Fruit fly (Drosophila melanogaster) whole organism, embryonic: ENCODE data around the gene Vha68-1.
A peak's percentile ranks its signal among the peaks of the same experiment; 100 is the strongest.

Experiments used
- Aef1 ChIP-seq: fragments of 200-800 bp; sonication (Bioruptor generic); IDR thresholded peaks from 3 replicates; pipeline ENCODE4 v1.3.6; 2022; ENCODE audit warnings: missing biosample characterization, missing genetic modification characterization
- Atf-2 ChIP-seq: fragments of 200-800 bp; sonication (Bioruptor generic); optimal IDR thresholded peaks from 2 replicates; lab custom pipeline; 2016; ENCODE audit warnings: missing biosample characterization, missing genetic modification characterization
- Atf6 ChIP-seq: fragments of 200-800 bp; sonication (Bioruptor generic); IDR thresholded peaks from 2 replicates; pipeline ENCODE4 v1.3.6; 2022; ENCODE audit warnings: missing biosample characterization, missing genetic modification characterization
- CG11247 ChIP-seq: fragments of 200-800 bp; sonication (Bioruptor generic); IDR thresholded peaks from 2 replicates; pipeline ENCODE4 v1.3.6; 2022; ENCODE audit warnings: missing biosample characterization, missing genetic modification characterization
- CG11456 ChIP-seq: fragments of 200-800 bp; sonication (Bioruptor generic); IDR thresholded peaks from 3 replicates; pipeline ENCODE4 v1.3.6; 2022; ENCODE audit warnings: missing biosample characterization, missing genetic modification characterization
- CG11560 ChIP-seq: fragments of 200-800 bp; sonication (Bioruptor generic); IDR thresholded peaks from 3 replicates; pipeline ENCODE4 v1.3.6; 2022; ENCODE audit warnings: missing biosample characterization, missing genetic modification characterization
- CG12942 ChIP-seq: fragments of 200-800 bp; sonication (Bioruptor generic); optimal IDR thresholded peaks from 3 replicates; lab custom pipeline; 2016; ENCODE audit warnings: missing biosample characterization, missing genetic modification characterization
- CG13296 ChIP-seq: fragments of 200-800 bp; sonication (Bioruptor generic); optimal IDR thresholded peaks from 3 replicates; lab custom pipeline; 2018; ENCODE audit warnings: missing biosample characterization, mild to moderate bottlenecking, missing genetic modification characterization
- CG14441 ChIP-seq: fragments of 200-800 bp; sonication (Bioruptor generic); IDR thresholded peaks from 2 replicates; pipeline ENCODE4 v1.3.6; 2022; ENCODE audit warnings: missing biosample characterization, missing genetic modification characterization
- CG15601 ChIP-seq: fragments of 200-800 bp; sonication (Bioruptor generic); optimal IDR thresholded peaks from 3 replicates; lab custom pipeline; 2019; ENCODE audit warnings: missing biosample characterization, mild to moderate bottlenecking, missing genetic modification characterization, moderate library complexity
- CG18011 ChIP-seq: fragments of 200-800 bp; sonication (Bioruptor generic); optimal IDR thresholded peaks from 2 replicates; lab custom pipeline; 2017; ENCODE audit warnings: missing biosample characterization, missing genetic modification characterization, mild to moderate bottlenecking, moderate library complexity, missing genotype
- CG2202 ChIP-seq: fragments of 200-800 bp; sonication (Bioruptor generic); optimal IDR thresholded peaks from 2 replicates; lab custom pipeline; 2018; ENCODE audit warnings: missing biosample characterization, mild to moderate bottlenecking, missing genetic modification characterization
- CG3163 ChIP-seq: fragments of 200-800 bp; sonication (Bioruptor generic); optimal IDR thresholded peaks from 3 replicates; lab custom pipeline; 2016; ENCODE audit warnings: missing biosample characterization, missing genetic modification characterization
- CG4707 ChIP-seq: fragments of 200-800 bp; sonication (Bioruptor generic); optimal IDR thresholded peaks from 2 replicates; lab custom pipeline; 2018; ENCODE audit warnings: missing biosample characterization, mild to moderate bottlenecking, missing genetic modification characterization, moderate library complexity
- CG6254 ChIP-seq: fragments of 200-800 bp; sonication (Bioruptor generic); optimal IDR thresholded peaks from 3 replicates; lab custom pipeline; 2017; ENCODE audit warnings: mild to moderate bottlenecking, missing biosample characterization, missing genetic modification reagents, missing genetic modification characterization
- D19A ChIP-seq: fragments of 200-800 bp; optimal IDR thresholded peaks from 3 replicates; lab custom pipeline; 2019; ENCODE audit warnings: missing biosample characterization, mild to moderate bottlenecking, missing genetic modification characterization, moderate library complexity
- Deaf1 ChIP-seq: fragments of 200-800 bp; optimal IDR thresholded peaks from 3 replicates; lab custom pipeline; 2019; ENCODE audit warnings: missing biosample characterization, mild to moderate bottlenecking, missing genetic modification characterization, moderate library complexity
- Doc2 ChIP-seq: fragments of 200-800 bp; sonication (Bioruptor generic); IDR thresholded peaks from 2 replicates; pipeline ENCODE4 v1.3.6; 2022; ENCODE audit warnings: missing biosample characterization, missing genetic modification characterization
- Drgx ChIP-seq: fragments of 200-800 bp; sonication (Bioruptor generic); IDR thresholded peaks from 2 replicates; pipeline ENCODE4 v1.3.6; 2022; ENCODE audit warnings: missing biosample characterization, missing genetic modification characterization
- E2f1 ChIP-seq: fragments of 200-800 bp; sonication (Bioruptor generic); IDR thresholded peaks from 2 replicates; pipeline ENCODE4 v1.3.6; 2022; ENCODE audit warnings: missing biosample characterization, missing genetic modification characterization
- ERR ChIP-seq: fragments of 200-800 bp; sonication (Bioruptor generic); optimal IDR thresholded peaks from 2 replicates; lab custom pipeline; 2016; ENCODE audit warnings: missing biosample characterization, missing genetic modification characterization
- Hand ChIP-seq: fragments of 200-800 bp; sonication (Bioruptor generic); optimal IDR thresholded peaks from 2 replicates; lab custom pipeline; 2017; ENCODE audit warnings: mild to moderate bottlenecking, missing biosample characterization, missing genetic modification reagents, missing genetic modification characterization
- Hmx ChIP-seq: fragments of 200-800 bp; sonication (Bioruptor generic); optimal IDR thresholded peaks from 2 replicates; lab custom pipeline; 2016; ENCODE audit warnings: missing biosample characterization, missing genetic modification characterization
- MBD-R2 ChIP-seq: fragments of 200-800 bp; sonication (Bioruptor generic); IDR thresholded peaks from 2 replicates; pipeline ENCODE4 v1.3.6; 2022; ENCODE audit warnings: missing biosample characterization, missing genetic modification characterization
- Trl ChIP-seq, 3 experiments: fragments of >200 bp in 2 of 3; fragments of 200-800 bp in 1 of 3; sonication (Bioruptor generic) in 1 of 3; optimal IDR thresholded peaks; 2 replicates in 1 of 3; 3 replicates in 2 of 3; lab custom pipeline; 2016 to 2017; ENCODE audit warnings: missing biosample characterization in 1 of 3, missing genetic modification characterization in 1 of 3
- chinmo ChIP-seq: fragments of 200-800 bp; sonication (Bioruptor generic); IDR thresholded peaks from 4 replicates; pipeline ENCODE4 v1.3.6; 2022; ENCODE audit warnings: missing biosample characterization, missing genetic modification characterization; ENCODE audit not compliant: partially characterized antibody
- crol ChIP-seq: fragments of 200-800 bp; sonication (Bioruptor generic); IDR thresholded peaks from 2 replicates; pipeline ENCODE4 v1.3.6; 2022; ENCODE audit warnings: missing biosample characterization, missing genetic modification characterization
- dm ChIP-seq: fragments of 200-800 bp; sonication (Bioruptor generic); optimal IDR thresholded peaks from 3 replicates; lab custom pipeline; 2016; ENCODE audit warnings: missing biosample characterization, missing genetic modification characterization
- eve ChIP-seq, 2 experiments: fragments of >200 bp; optimal IDR thresholded peaks; 2 replicates each; lab custom pipeline; 2017; ENCODE audit warnings: missing biosample characterization in 2 of 2, missing genetic modification characterization in 2 of 2
- fd96Cb ChIP-seq: fragments of 200-800 bp; sonication (Bioruptor generic); optimal IDR thresholded peaks from 2 replicates; lab custom pipeline; 2018; ENCODE audit warnings: missing biosample characterization, mild to moderate bottlenecking, missing genetic modification characterization, moderate library complexity
- gsb-n ChIP-seq: fragments of 200-800 bp; sonication (Bioruptor generic); optimal IDR thresholded peaks from 3 replicates; lab custom pipeline; 2018; ENCODE audit warnings: missing biosample characterization, mild to moderate bottlenecking, missing genetic modification characterization
- inv ChIP-seq: fragments of 200-800 bp; sonication (Bioruptor generic); IDR thresholded peaks from 2 replicates; pipeline ENCODE4 v1.3.6; 2022; ENCODE audit warnings: missing biosample characterization, missing genetic modification characterization; ENCODE audit not compliant: partially characterized antibody
- lbe ChIP-seq: fragments of 200-800 bp; sonication (Bioruptor generic); optimal IDR thresholded peaks from 2 replicates; lab custom pipeline; 2016; ENCODE audit warnings: missing biosample characterization, mild to moderate bottlenecking, missing genetic modification characterization
- nerfin-2 ChIP-seq: fragments of 200-800 bp; sonication (Bioruptor generic); IDR thresholded peaks from 2 replicates; pipeline ENCODE4 v1.3.6; 2022; ENCODE audit warnings: missing biosample characterization, missing genetic modification characterization; ENCODE audit not compliant: partially characterized antibody
- nom ChIP-seq: fragments of 200-800 bp; sonication (Bioruptor generic); optimal IDR thresholded peaks from 2 replicates; lab custom pipeline; 2017; ENCODE audit warnings: missing biosample characterization, missing genetic modification characterization, mild to moderate bottlenecking, moderate library complexity, missing genetic modification reagents
- seq ChIP-seq: fragments of 200-800 bp; sonication (Bioruptor generic); IDR thresholded peaks from 2 replicates; pipeline ENCODE4 v1.3.6; 2022; ENCODE audit warnings: missing biosample characterization, missing genetic modification characterization
- slbo ChIP-seq: fragments of 200-800 bp; sonication (Bioruptor generic); IDR thresholded peaks from 2 replicates; pipeline ENCODE4 v1.3.6; 2022; ENCODE audit warnings: missing biosample characterization, missing genetic modification characterization
- sob ChIP-seq: fragments of 200-800 bp; sonication (Bioruptor generic); IDR thresholded peaks from 2 replicates; pipeline ENCODE4 v1.3.6; 2022; ENCODE audit warnings: missing biosample characterization, missing genetic modification characterization
- trem ChIP-seq: fragments of 200-800 bp; optimal IDR thresholded peaks from 3 replicates; lab custom pipeline; 2019; ENCODE audit warnings: missing biosample characterization, mild to moderate bottlenecking, missing genetic modification characterization, moderate library complexity
- unpg ChIP-seq: fragments of 200-800 bp; sonication (Bioruptor generic); optimal IDR thresholded peaks from 3 replicates; lab custom pipeline; 2018; ENCODE audit warnings: missing biosample characterization, mild to moderate bottlenecking, missing genetic modification characterization, moderate library complexity

The Vha68-1 gene

dm6 chr2L:13044135-13044534 is 40.2 kb upstream of the Vha68-1 start (continued):
- TF ChIP-seq Aef1 (GFP tag; lab: Robert Waterston, UW): no peak
- no peak for TF ChIP-seq CG6254 (GFP tag; lab: Kevin White, UChicago)
- no peak for TF ChIP-seq MBD-R2 (GFP tag; lab: Robert Waterston, UW)
- TF ChIP-seq CG15601 (tag; lab: Kevin White, UChicago): no peak
- TF ChIP-seq CG14441 (GFP tag; lab: Robert Waterston, UW): 0 out of 2 replicates have a peak, but pooled peaks have one; percentile 16
- no peak for TF ChIP-seq gsb-n (tag; lab: Kevin White, UChicago)
- no peak for TF ChIP-seq unpg
- peak; percentile 40; the same call in 1 of the 2 replicates for TF ChIP-seq crol
- no peak for TF ChIP-seq E2f1 (GFP tag; lab: Robert Waterston, UW)
- TF ChIP-seq Hmx (GFP tag; lab: Kevin White, UChicago): no peak
- TF ChIP-seq Atf-2 (GFP tag; lab: Kevin White, UChicago): no peak
- TF ChIP-seq ERR (GFP tag; lab: Kevin White, UChicago): no peak
- no peak for TF ChIP-seq lbe (GFP tag; lab: Kevin White, UChicago)
- TF ChIP-seq Atf6: no peak
- no peak for TF ChIP-seq trem (tag; lab: Kevin White, UChicago)
- no peak for TF ChIP-seq seq (GFP tag; lab: Robert Waterston, UW)
- TF ChIP-seq dm (GFP tag; lab: Kevin White, UChicago): no peak
- TF ChIP-seq CG4707 (GFP tag; lab: Kevin White, UChicago): no peak
- TF ChIP-seq chinmo (GFP tag; lab: Robert Waterston, UW): peak; percentile 81; the same call in 2 of the 4 replicates
- TF ChIP-seq D19A (tag; lab: Kevin White, UChicago): no peak
- 0 out of 2 replicates have a peak, but pooled peaks have one; percentile 31 for TF ChIP-seq inv (GFP tag; lab: Robert Waterston, UW)
- TF ChIP-seq nerfin-2: no peak
- no peak for TF ChIP-seq CG12942
- TF ChIP-seq CG11247 (GFP tag; lab: Robert Waterston, UW): no peak
- no peak for TF ChIP-seq fd96Cb (tag; lab: Kevin White, UChicago)
- TF ChIP-seq CG11456: 0 out of 3 replicates have a peak, but pooled peaks have one; percentile 21
- no peak for TF ChIP-seq eve (GFP tag; optimal IDR thresholded peaks at IDR 0.05; lab: Kevin White, UChicago)

- no peak for TF ChIP-seq CG2202
- TF ChIP-seq Doc2 (GFP tag; lab: Robert Waterston, UW): no peak
- TF ChIP-seq CG13296 (GFP tag; lab: Kevin White, UChicago): no peak
- TF ChIP-seq slbo: no peak
- TF ChIP-seq Hand: no peak
- TF ChIP-seq, all 482 proteins: peak for 0
These were observed 38.5 kb upstream of the Vha68-1 start for dm6 chr2L:13042405-13042804.

DNA sequence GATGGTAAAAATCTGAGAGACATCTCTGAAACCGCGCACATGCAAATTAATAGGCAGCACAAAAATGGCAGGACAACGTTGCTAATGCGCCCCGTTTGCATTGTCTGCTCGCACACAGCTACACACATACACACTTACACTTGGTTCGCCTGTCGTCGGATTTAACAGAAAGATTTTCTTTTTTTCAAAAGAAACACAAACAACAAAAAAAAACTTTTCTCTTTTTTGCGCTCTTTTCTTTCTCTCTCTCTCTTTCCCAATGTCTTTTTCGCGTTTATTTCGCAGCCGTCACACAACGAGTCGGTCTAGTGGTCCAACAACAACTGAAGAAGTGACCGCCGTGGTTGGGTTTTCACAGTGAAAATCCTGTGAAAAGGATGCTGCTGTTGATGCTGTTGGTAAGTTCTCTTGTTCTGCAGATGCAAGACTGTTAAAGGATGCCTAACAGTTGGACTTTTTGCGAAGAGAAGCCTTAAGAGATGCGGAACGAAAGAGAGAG is 31.8 kb upstream of the Vha68-1 start:
- TF ChIP-seq CG18011 (GFP tag; lab: Kevin White, UChicago) (no peak), sob (GFP tag; lab: Robert Waterston, UW) (no peak), nom (GFP tag; lab: Kevin White, UChicago) (peak; percentile 65), CG3163 (GFP tag; lab: Kevin White, UChicago) (peak; percentile 91), Deaf1 (tag; lab: Kevin White, UChicago) (peak; percentile 61), Trl (optimal IDR thresholded peaks at IDR 0.05; lab: Kevin White, UChicago) (peak; percentile 29 to 66), Trl (GFP tag; optimal IDR thresholded peaks at IDR 0.05; lab: Kevin White, UChicago) (no peak), CG11560 (tag; lab: Robert Waterston, UW) (no peak), Drgx (GFP tag; lab: Robert Waterston, UW) (peak; percentile 36; the same call in 1 of the 2 replicates)
